Fruit fly (Drosophila melanogaster): ENCODE data around the gene yip2.

dm6 chr2L:9933063-9933462 is 18.0 kb downstream of the yip2 start, which contains the start of gene Cpr30F:
- no peak for TF ChIP-seq CG3163 (GFP tag; optimal IDR thresholded peaks at IDR 0.05)
- TF ChIP-seq Adf1 (GFP tag; IDR thresholded peaks at IDR 0.05): no peak
- TF ChIP-seq amos (GFP tag; IDR thresholded peaks at IDR 0.05; ENCODE audit: partially characterized antibody): no peak

Measured in whole organism, embryonic.